Worm (Caenorhabditis elegans): Measurements from ENCODE around the gene trx-3.

Gene trx-3

ce11 chrIV:4478612-4479011, 8.2 kb upstream of the trx-3 start:
- no peak for TF ChIP-seq nhr-21 (tag; optimal IDR thresholded peaks at IDR 0.05)
- TF ChIP-seq nhr-25 (tag; optimal IDR thresholded peaks at IDR 0.05): no peak
- peak; percentile 64 for TF ChIP-seq sma-9 (GFP tag; optimal IDR thresholded peaks at IDR 0.05)
- TF ChIP-seq sma-9 (tag; optimal IDR thresholded peaks at IDR 0.05): no peak

ce11 chrIV:4480027-4480426, 6.8 kb upstream of the trx-3 start, which contains the start of gene M01H9.10:
M01H9.10 (minus strand) TSS chrIV:4480127.
- TF ChIP-seq nhr-237 (tag; optimal IDR thresholded peaks at IDR 0.05) (no peak), lin-11 (tag; optimal IDR thresholded peaks at IDR 0.05) (no peak), ceh-16 (tag; optimal IDR thresholded peaks at IDR 0.05) (no peak), elt-3 (tag; optimal IDR thresholded peaks at IDR 0.05) (no peak), blmp-1 (tag; optimal IDR thresholded peaks at IDR 0.05; ENCODE audit: insufficient read depth) (no peak), ztf-1 (GFP tag; conservative IDR thresholded peaks at IDR 0.05) (no peak), nhr-77 (tag; optimal IDR thresholded peaks at IDR 0.05) (no peak), egl-27 (tag; optimal IDR thresholded peaks at IDR 0.05) (no peak), alr-1 (tag; optimal IDR thresholded peaks at IDR 0.05) (no peak), Y55F3AM.14 (GFP tag; optimal IDR thresholded peaks at IDR 0.05) (no peak), ZK546.5 (tag; optimal IDR thresholded peaks at IDR 0.05) (no peak), aly-2 (tag; optimal IDR thresholded peaks at IDR 0.05) (no peak), nhr-10 (tag; optimal IDR thresholded peaks at IDR 0.05) (no peak), snpc-4 (tag; optimal IDR thresholded peaks at IDR 0.05) (no peak), unc-62 (GFP tag; optimal IDR thresholded peaks at IDR 0.05) (no peak), skn-1 (tag; optimal IDR thresholded peaks at IDR 0.05) (no peak)

- TF ChIP-seq lin-11 (tag; optimal IDR thresholded peaks at IDR 0.05) (no peak), fos-1 (tag; optimal IDR thresholded peaks at IDR 0.05) (peak; percentile 59)
Observed at ce11 chrIV:4481298-4481697, 5.5 kb upstream of the trx-3 start.

ce11 chrIV:4482531-4482930, 4.3 kb upstream of the trx-3 start, which contains the start of gene M01H9.4:
M01H9.4 (minus strand) TSS chrIV:4482909.
- TF ChIP-seq mbf-1 (tag; optimal IDR thresholded peaks at IDR 0.05) (no peak), zag-1 (tag; optimal IDR thresholded peaks at IDR 0.05) (no peak), nhr-237 (tag; optimal IDR thresholded peaks at IDR 0.05) (no peak), lsy-2 (tag; optimal IDR thresholded peaks at IDR 0.05) (no peak), mab-5 (tag; optimal IDR thresholded peaks at IDR 0.05) (no peak), egl-27 (tag; optimal IDR thresholded peaks at IDR 0.05) (no peak), nhr-6 (tag; optimal IDR thresholded peaks at IDR 0.05) (no peak), ama-1 (optimal IDR thresholded peaks at IDR 0.05) (no peak), sma-9 (GFP tag; optimal IDR thresholded peaks at IDR 0.05) (peak; percentile 49), sma-9 (tag; optimal IDR thresholded peaks at IDR 0.05) (no peak), ztf-1 (GFP tag; conservative IDR thresholded peaks at IDR 0.05) (no peak), fos-1 (tag; optimal IDR thresholded peaks at IDR 0.05) (peak; percentile 99), ceh-82 (tag; optimal IDR thresholded peaks at IDR 0.05) (no peak), nhr-77 (tag; optimal IDR thresholded peaks at IDR 0.05) (no peak)

- no peak for TF ChIP-seq ztf-11 (tag; optimal IDR thresholded peaks at IDR 0.05)
- TF ChIP-seq fos-1 (tag; optimal IDR thresholded peaks at IDR 0.05): peak; percentile 19
- TF ChIP-seq blmp-1 (tag; optimal IDR thresholded peaks at IDR 0.05; ENCODE audit: insufficient read depth): no peak
- TF ChIP-seq lsy-2 (tag; optimal IDR thresholded peaks at IDR 0.05): no peak
Observed at ce11 chrIV:4484555-4484954, 2.3 kb upstream of the trx-3 start.

- TF ChIP-seq sem-4 (tag; optimal IDR thresholded peaks at IDR 0.05): no peak
- no peak for TF ChIP-seq ztf-1 (GFP tag; conservative IDR thresholded peaks at IDR 0.05)
- TF ChIP-seq R02D3.7 (tag; optimal IDR thresholded peaks at IDR 0.05): no peak
Observed at ce11 chrIV:4490148-4490652, 3.4 kb downstream of the trx-3 start, which contains the start of gene ZK180.7. ZK180.7 (plus strand) TSS chrIV:4490542.

- TF ChIP-seq Y55F3AM.14 (GFP tag; optimal IDR thresholded peaks at IDR 0.05): no peak
- no peak for TF ChIP-seq nhr-11 (tag; optimal IDR thresholded peaks at IDR 0.05)
- TF ChIP-seq lin-13 (GFP tag; optimal IDR thresholded peaks at IDR 0.05): no peak
- TF ChIP-seq C34F6.9 (tag; optimal IDR thresholded peaks at IDR 0.05): no peak
- TF ChIP-seq nhr-12 (tag; optimal IDR thresholded peaks at IDR 0.05): no peak
- TF ChIP-seq nhr-21 (tag; optimal IDR thresholded peaks at IDR 0.05): no peak
- no peak for TF ChIP-seq lin-11 (tag; optimal IDR thresholded peaks at IDR 0.05)
- no peak for TF ChIP-seq skn-1 (tag; optimal IDR thresholded peaks at IDR 0.05)
- no peak for TF ChIP-seq ZK546.5 (tag; optimal IDR thresholded peaks at IDR 0.05)
- no peak for TF ChIP-seq egl-27 (tag; optimal IDR thresholded peaks at IDR 0.05)
- no peak for TF ChIP-seq snpc-4 (tag; optimal IDR thresholded peaks at IDR 0.05)
Observed at ce11 chrIV:4505078-4505477, 18.2 kb downstream of the trx-3 start.

Data from whole organism, L2 larva.